Worm (Caenorhabditis elegans) whole organism, young adult: Measurements from ENCODE around the gene F56C3.10.

Experiments
- B0336.3 ChIP-seq: fragments of 200-800 bp; sonication (Bioruptor generic); IDR thresholded peaks from 2 replicates; pipeline ENCODE4 v1.3.6; 2022; ENCODE audit warnings: missing genetic modification characterization, missing compliant biosample characterization
- D2030.7 ChIP-seq: fragments of 200-800 bp; sonication (Bioruptor generic); IDR thresholded peaks from 2 replicates; pipeline ENCODE4 v1.3.6; 2022; ENCODE audit warnings: missing genetic modification reagents, missing genetic modification characterization, missing compliant biosample characterization
- F10E7.11 ChIP-seq: sonication (generic microtip); optimal IDR thresholded peaks from 2 replicates; lab custom pipeline; 2017; ENCODE audit warnings: mild to moderate bottlenecking, missing genetic modification characterization, moderate library complexity, missing compliant biosample characterization
- F57A8.1 ChIP-seq: fragments of 200-800 bp; sonication (Bioruptor generic); optimal IDR thresholded peaks from 2 replicates; lab custom pipeline; 2018; ENCODE audit warnings: mild to moderate bottlenecking, missing genetic modification characterization, moderate library complexity, missing compliant biosample characterization
- K11D2.4 ChIP-seq: fragments of 200-800 bp; sonication (Bioruptor generic); IDR thresholded peaks from 2 replicates; pipeline ENCODE4 v1.3.6; 2022; ENCODE audit warnings: missing genetic modification reagents, missing genetic modification characterization, missing compliant biosample characterization
- Y95B8A.8 ChIP-seq: fragments of 200-800 bp; sonication (Bioruptor generic); IDR thresholded peaks from 2 replicates; pipeline ENCODE4 v1.3.6; 2022; ENCODE audit warnings: missing genetic modification reagents, missing genetic modification characterization, missing compliant biosample characterization
- ZK185.1 ChIP-seq: sonication (generic microtip); optimal IDR thresholded peaks from 2 replicates; lab custom pipeline; 2016; ENCODE audit warnings: mild to moderate bottlenecking, missing genetic modification characterization, missing compliant biosample characterization; ENCODE audit not compliant: poor library complexity, severe bottlenecking
- aptf-3 ChIP-seq: fragments of 200-800 bp; sonication (Bioruptor generic); IDR thresholded peaks from 2 replicates; pipeline ENCODE4 v1.3.6; 2022; ENCODE audit warnings: missing genetic modification characterization, missing compliant biosample characterization
- atf-7 ChIP-seq: sonication (generic microtip); optimal IDR thresholded peaks from 2 replicates; lab custom pipeline; 2017; ENCODE audit warnings: mild to moderate bottlenecking, missing genetic modification characterization, missing compliant biosample characterization
- bed-2 ChIP-seq: fragments of 200-800 bp; sonication (Bioruptor generic); IDR thresholded peaks from 2 replicates; pipeline ENCODE4 v1.3.6; 2022; ENCODE audit warnings: missing genetic modification reagents, missing genetic modification characterization, missing compliant biosample characterization
- cebp-1 ChIP-seq, 2 experiments: fragments of 200-800 bp in 1 of 2; sonication (Bioruptor generic) in 1 of 2; sonication (generic microtip) in 1 of 2; IDR thresholded peaks in 1 of 2; optimal IDR thresholded peaks in 1 of 2; 2 replicates each; pipeline versions ENCODE4 v1.3.6 to Lab custom; 2017 to 2022; ENCODE audit warnings: missing compliant biosample characterization in 2 of 2, missing genetic modification characterization in 2 of 2, mild to moderate bottlenecking in 1 of 2, missing genetic modification reagents in 1 of 2, moderate library complexity in 1 of 2
- cebp-2 ChIP-seq: fragments of 200-800 bp; sonication (Bioruptor generic); IDR thresholded peaks from 2 replicates; pipeline ENCODE4 v1.3.6; 2022; ENCODE audit warnings: missing genetic modification characterization, missing compliant biosample characterization
- ceh-100 ChIP-seq: fragments of 200-800 bp; sonication (Bioruptor generic); IDR thresholded peaks from 2 replicates; pipeline ENCODE4 v1.3.6; 2022; ENCODE audit warnings: missing genetic modification reagents, missing genetic modification characterization, missing compliant biosample characterization
- ceh-40 ChIP-seq: fragments of 200-800 bp; sonication (Bioruptor generic); IDR thresholded peaks from 2 replicates; pipeline ENCODE4 v1.3.6; 2022; ENCODE audit warnings: missing genetic modification characterization, missing compliant biosample characterization
- chd-7 ChIP-seq: sonication (generic microtip); optimal IDR thresholded peaks from 2 replicates; lab custom pipeline; 2016; ENCODE audit warnings: mild to moderate bottlenecking, missing genetic modification characterization, moderate library complexity, missing compliant biosample characterization
- dox-1 ChIP-seq: fragments of 200-800 bp; sonication (Bioruptor generic); IDR thresholded peaks from 2 replicates; pipeline ENCODE4 v1.3.6; 2022; ENCODE audit warnings: missing genetic modification reagents, missing genetic modification characterization, missing compliant biosample characterization
- dpl-1 ChIP-seq: fragments of 150-350 bp; optimal IDR thresholded peaks from 2 replicates; lab custom pipeline; 2014; ENCODE audit warnings: missing biosample characterization, missing genetic modification reagents, missing genetic modification characterization
- efl-1 ChIP-seq: fragments of 150-350 bp; optimal IDR thresholded peaks from 2 replicates; lab custom pipeline; 2014; ENCODE audit warnings: missing biosample characterization, missing genetic modification reagents, missing genetic modification characterization
- egl-18 ChIP-seq: fragments of 200-800 bp; sonication (Bioruptor generic); IDR thresholded peaks from 2 replicates; pipeline ENCODE4 v1.3.6; 2022; ENCODE audit warnings: missing genetic modification reagents, missing genetic modification characterization, missing compliant biosample characterization
- egl-44 ChIP-seq: fragments of 200-800 bp; sonication (Bioruptor generic); IDR thresholded peaks from 2 replicates; pipeline ENCODE4 v1.3.6; 2022; ENCODE audit warnings: missing genetic modification reagents, missing genetic modification characterization, missing compliant biosample characterization
- fkh-3 ChIP-seq: sonication (generic microtip); optimal IDR thresholded peaks from 2 replicates; lab custom pipeline; 2016; ENCODE audit warnings: mild to moderate bottlenecking, missing genetic modification characterization, missing compliant biosample characterization
- gei-17 ChIP-seq: fragments of 200-800 bp; sonication (Bioruptor generic); optimal IDR thresholded peaks from 2 replicates; lab custom pipeline; 2018; ENCODE audit warnings: mild to moderate bottlenecking, missing genetic modification characterization, missing compliant biosample characterization
- lag-1 ChIP-seq: fragments of 200-800 bp; sonication (Bioruptor generic); IDR thresholded peaks from 2 replicates; pipeline ENCODE4 v1.3.6; 2022; ENCODE audit warnings: missing genetic modification reagents, missing genetic modification characterization, missing compliant biosample characterization
- let-526 ChIP-seq: fragments of 200-800 bp; sonication (Bioruptor generic); IDR thresholded peaks from 2 replicates; pipeline ENCODE4 v1.3.6; 2022; ENCODE audit warnings: missing genetic modification reagents, missing genetic modification characterization, missing compliant biosample characterization
- let-607 ChIP-seq, 2 experiments: fragments of 200-800 bp in 1 of 2; sonication (Bioruptor generic) in 1 of 2; sonication (generic microtip) in 1 of 2; optimal IDR thresholded peaks; 2 replicates each; lab custom pipeline; 2016 to 2018; ENCODE audit warnings: mild to moderate bottlenecking in 2 of 2, missing compliant biosample characterization in 2 of 2, missing genetic modification characterization in 2 of 2, moderate library complexity in 2 of 2, missing genotype in 1 of 2
- lin-40 ChIP-seq: sonication (generic microtip); optimal IDR thresholded peaks from 2 replicates; lab custom pipeline; 2016; ENCODE audit warnings: missing genetic modification characterization, mild to moderate bottlenecking, missing compliant biosample characterization, missing genotype, missing genetic modification reagents
- lir-1 ChIP-seq: fragments of 200-800 bp; sonication (Bioruptor generic); conservative IDR thresholded peaks from 2 replicates; pipeline ENCODE4 v1.3.6; 2022; ENCODE audit warnings: missing genetic modification reagents, missing genetic modification characterization, missing compliant biosample characterization
- madf-10 ChIP-seq: sonication (generic microtip); optimal IDR thresholded peaks from 2 replicates; lab custom pipeline; 2016; ENCODE audit warnings: mild to moderate bottlenecking, missing genetic modification characterization, missing compliant biosample characterization
- mel-28 ChIP-seq: sonication (generic microtip); optimal IDR thresholded peaks from 2 replicates; lab custom pipeline; 2016; ENCODE audit warnings: borderline replicate concordance, mild to moderate bottlenecking, missing genetic modification characterization, missing compliant biosample characterization
- nhr-80 ChIP-seq: sonication (generic microtip); optimal IDR thresholded peaks from 2 replicates; lab custom pipeline; 2016; ENCODE audit warnings: missing genetic modification characterization, missing compliant biosample characterization
- rcor-1 ChIP-seq: fragments of 200-800 bp; sonication (Bioruptor generic); IDR thresholded peaks from 2 replicates; pipeline ENCODE4 v1.3.6; 2022; ENCODE audit warnings: missing genetic modification reagents, missing genetic modification characterization, missing compliant biosample characterization
- tbx-9 ChIP-seq: sonication (generic microtip); optimal IDR thresholded peaks from 2 replicates; lab custom pipeline; 2016; ENCODE audit warnings: borderline replicate concordance, missing genetic modification characterization, inconsistent platforms, missing compliant biosample characterization
- tlf-1 ChIP-seq: fragments of 200-800 bp; sonication (Bioruptor generic); optimal IDR thresholded peaks from 2 replicates; lab custom pipeline; 2018; ENCODE audit warnings: mild to moderate bottlenecking, missing genetic modification characterization, missing compliant biosample characterization
- unc-62 ChIP-seq: fragments of 150-350 bp; optimal IDR thresholded peaks from 2 replicates; lab custom pipeline; 2014; ENCODE audit warnings: missing biosample characterization, missing genetic modification reagents, missing genetic modification characterization
- zim-3 ChIP-seq: sonication (generic microtip); optimal IDR thresholded peaks from 2 replicates; lab custom pipeline; 2017; ENCODE audit warnings: mild to moderate bottlenecking, missing genetic modification characterization, moderate library complexity, missing compliant biosample characterization
- ztf-22 ChIP-seq: fragments of 200-800 bp; sonication (Bioruptor generic); optimal IDR thresholded peaks from 2 replicates; lab custom pipeline; 2018; ENCODE audit warnings: mild to moderate bottlenecking, missing genetic modification characterization, moderate library complexity, missing compliant biosample characterization
- ztf-3 ChIP-seq: fragments of 200-800 bp; sonication (Bioruptor generic); optimal IDR thresholded peaks from 2 replicates; lab custom pipeline; 2018; ENCODE audit warnings: mild to moderate bottlenecking, missing genetic modification characterization, missing compliant biosample characterization

The F56C3.10 gene

DNA sequence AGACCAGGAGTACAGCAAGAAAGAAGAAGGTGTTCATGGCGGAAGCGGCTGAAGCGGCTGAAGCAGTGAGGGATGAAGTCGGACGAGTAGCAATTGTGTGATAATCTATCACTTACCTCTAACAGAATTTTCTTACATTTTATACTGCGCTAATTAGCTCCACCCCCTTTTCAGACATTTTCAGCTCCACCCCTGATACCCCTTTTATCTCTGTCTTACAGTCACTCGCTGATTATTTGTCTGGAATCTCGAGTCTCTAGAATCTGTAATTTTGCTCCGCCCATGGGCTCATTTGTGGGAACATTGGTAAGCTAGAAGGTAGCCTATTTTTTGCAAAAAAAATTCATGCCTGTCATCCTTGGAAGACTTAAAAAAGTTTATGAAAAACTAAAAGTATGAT lies 37.1 kb downstream of the F56C3.10 start, which contains the start of gene ins-39:
TSS of gene ins-39 (minus strand) at position 101 of the 400 bp plus-strand sequence.
- TF ChIP-seq madf-10 (tag; lab: Kevin White, UChicago) (no peak), ztf-3 (no peak), ZK185.1 (tag; lab: Kevin White, UChicago) (no peak), bed-2 (no peak), atf-7 (no peak)

DNA sequence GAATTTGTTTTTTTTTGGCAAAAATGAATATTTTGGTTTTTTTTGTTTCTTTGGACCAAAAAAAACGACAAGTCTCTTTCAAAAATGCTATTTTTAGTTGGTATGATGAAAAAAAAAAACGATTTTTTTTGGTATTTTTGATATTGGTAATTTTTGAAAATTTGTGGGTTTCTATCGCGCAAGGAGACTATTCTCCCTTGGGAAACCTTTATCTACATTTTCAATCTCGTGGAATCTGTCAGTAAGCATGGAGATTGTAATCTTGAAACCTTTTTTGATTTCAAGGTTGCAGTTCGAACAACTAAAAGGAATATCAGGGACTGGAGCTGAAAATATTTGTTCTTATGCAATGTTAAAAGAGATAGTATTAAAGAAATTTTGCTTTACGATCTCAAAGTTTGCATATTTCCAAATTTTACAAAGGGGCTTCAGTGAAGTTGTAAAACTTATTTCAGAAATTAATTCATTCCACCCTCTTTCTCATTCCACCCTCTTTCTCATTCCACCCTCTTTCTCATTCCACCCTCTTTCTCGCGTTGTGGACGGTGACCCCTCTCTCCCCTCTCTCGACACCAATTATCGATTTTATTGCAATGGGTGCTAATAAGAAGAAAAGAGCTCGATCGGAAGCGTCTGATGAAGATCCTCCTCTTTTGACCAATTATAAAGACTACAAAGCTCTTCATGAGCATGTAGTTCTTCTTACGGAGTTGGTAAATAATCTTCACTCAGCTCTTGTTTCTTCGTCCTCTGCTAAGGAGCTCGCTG lies 42.4 kb downstream of the F56C3.10 start:
- TF ChIP-seq egl-18 (no peak), aptf-3 (no peak), zim-3 (tag; lab: Kevin White, UChicago) (no peak), lin-40 (tag; lab: Kevin White, UChicago) (peak; percentile 67), ceh-100 (GFP tag; lab: Robert Waterston, UW) (no peak), ZK185.1 (tag; lab: Kevin White, UChicago) (peak; percentile 29), lag-1 (no peak), gei-17 (GFP tag; lab: Kevin White, UChicago) (peak; percentile 77), D2030.7 (GFP tag; lab: Robert Waterston, UW) (no peak), F57A8.1 (no peak), F10E7.11 (tag; lab: Kevin White, UChicago) (no peak), let-607 (tag; optimal IDR thresholded peaks at IDR 0.05; lab: Kevin White, UChicago) (no peak), dpl-1 (GFP tag; lab: Kevin White, UChicago) (no peak), ceh-40 (GFP tag; lab: Robert Waterston, UW) (no peak), Y95B8A.8 (GFP tag; lab: Robert Waterston, UW) (no peak), K11D2.4 (GFP tag; lab: Robert Waterston, UW) (0 out of 2 replicates have a peak, but pooled peaks have one; percentile 13)

DNA sequence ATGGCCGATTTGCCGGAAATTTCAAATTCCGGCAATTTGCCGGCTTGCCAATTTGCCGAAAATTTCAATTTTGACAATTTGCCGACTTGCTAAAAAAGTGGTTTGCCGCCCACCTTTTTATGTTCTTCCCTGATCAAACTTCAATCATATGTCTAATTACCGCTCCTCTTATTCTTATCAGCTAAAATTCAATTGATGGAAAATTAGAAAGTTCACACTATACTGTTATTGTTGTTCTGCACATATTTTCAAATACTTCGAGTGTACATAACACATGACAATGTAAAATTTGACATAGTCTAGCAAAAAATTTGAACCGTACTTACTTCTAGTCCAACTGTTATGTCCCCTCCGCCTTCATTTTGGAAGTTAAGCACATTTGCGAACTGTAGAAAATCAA lies 43.6 kb downstream of the F56C3.10 start:
- peak; percentile 52 for TF ChIP-seq nhr-80 (tag; lab: Kevin White, UChicago)
- no peak for TF ChIP-seq ztf-22 (GFP tag; lab: Kevin White, UChicago)

DNA sequence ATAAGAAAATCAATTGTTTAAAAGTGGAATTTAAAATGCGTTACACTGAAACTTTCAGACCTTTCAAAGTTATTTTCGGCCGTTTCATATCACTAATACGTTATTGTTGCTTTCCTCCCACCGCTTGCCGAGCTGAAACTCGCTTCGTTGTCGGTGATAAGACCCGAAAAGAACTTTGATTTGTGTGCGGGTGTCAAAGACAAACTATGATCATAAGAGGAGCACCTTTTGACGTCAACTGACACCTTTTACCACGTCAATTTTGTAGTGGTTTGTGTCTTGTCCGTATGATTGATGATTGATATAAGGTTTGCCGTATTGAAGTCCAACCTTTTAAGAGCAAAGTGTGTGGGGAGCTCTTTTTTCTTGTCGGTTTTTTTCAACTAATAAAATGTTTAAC lies 44.5 kb downstream of the F56C3.10 start, which contains the start of gene ttr-37:
TSS of gene ttr-37 (minus strand) at position 167 of the 400 bp plus-strand sequence.
- TF ChIP-seq nhr-80 (tag; lab: Kevin White, UChicago) (peak; percentile 83), tlf-1 (GFP tag; lab: Kevin White, UChicago) (peak; percentile 56), chd-7 (tag; lab: Kevin White, UChicago) (peak; percentile 53), cebp-2 (GFP tag; lab: Robert Waterston, UW) (no peak), Y95B8A.8 (GFP tag; lab: Robert Waterston, UW) (0 out of 2 replicates have a peak, but pooled peaks have one; percentile 52), tbx-9 (tag; lab: Kevin White, UChicago) (no peak), dox-1 (GFP tag; lab: Robert Waterston, UW) (peak; percentile 32; the same call in 1 of the 2 replicates), fkh-3 (tag; lab: Kevin White, UChicago) (no peak), unc-62 (peak; percentile 75), K11D2.4 (GFP tag; lab: Robert Waterston, UW) (no peak), rcor-1 (GFP tag; lab: Robert Waterston, UW) (no peak), lir-1 (GFP tag; lab: Robert Waterston, UW) (0 out of 2 replicates have a peak, but pooled peaks have one; percentile 21), egl-44 (GFP tag; lab: Robert Waterston, UW) (no peak), atf-7 (peak; percentile 38), let-526 (GFP tag; lab: Robert Waterston, UW) (0 out of 2 replicates have a peak, but pooled peaks have one; percentile 36), cebp-1 (GFP tag; IDR thresholded peaks at IDR 0.05; lab: Robert Waterston, UW) (0 out of 2 replicates have a peak, but pooled peaks have one; percentile 25), cebp-1 (tag; optimal IDR thresholded peaks at IDR 0.05; lab: Kevin White, UChicago) (peak; percentile 10), let-607 (tag; optimal IDR thresholded peaks at IDR 0.05; lab: Kevin White, UChicago) (peak; percentile 57 to 72), efl-1 (GFP tag; lab: Kevin White, UChicago) (no peak), B0336.3 (GFP tag; lab: Robert Waterston, UW) (no peak), mel-28 (tag; lab: Kevin White, UChicago) (no peak)
